2 worm cellular contexts compared by ENCODE assay signal in genomic region chrIII:12785427-12785826, ce11.
A peak's percentile ranks its signal among the peaks of the same experiment; 100 is the strongest.
TF ChIP-seq lines count a peak whose summit lies in the region.

No protein-coding gene starts in this region.

TF ChIP-seq in whole organism, L3 larva, 47 proteins besides CTCF, POLR2A, EP300 and RAD21:
- no peak for TF ChIP-seq R02D3.7 (tag; optimal IDR thresholded peaks at IDR 0.05; lab: Kevin White, UChicago)
- peak; percentile 55 for TF ChIP-seq nfya-1 (tag; optimal IDR thresholded peaks at IDR 0.05; lab: Kevin White, UChicago; ENCODE audit: insufficient read depth)
TF ChIP-seq in whole organism, L3 larva: peak in this region for 1.

TF ChIP-seq in whole organism, late embryonic, 69 proteins besides CTCF, POLR2A, EP300 and RAD21:
- TF ChIP-seq nfya-1 (tag; optimal IDR thresholded peaks at IDR 0.05; lab: Kevin White, UChicago) (peak; percentile 67), lin-11 (tag; optimal IDR thresholded peaks at IDR 0.05; lab: Kevin White, UChicago) (no peak)
TF ChIP-seq in whole organism, late embryonic: peak in this region for 1.

Comparison
In these comparisons a context has a peak if more than half of its experiments do, and no peak if none do; other contexts are left out.
1. Of the 9 proteins assayed by ChIP-seq in both whole organism, late embryonic and whole organism, L3 larva: peak only in whole organism, late embryonic: none; only in whole organism, L3 larva: none; in both: nfya-1; in neither: 8.